Worm (Caenorhabditis elegans) whole organism, early embryonic: ENCODE results near the gene wrt-7.

ENCODE experiments used
- ama-1 ChIP-seq: fragments of 150-350 bp; optimal IDR thresholded peaks from 2 replicates; lab custom pipeline; 2014
- flt-1 ChIP-seq: fragments of 200-800 bp; sonication (Bioruptor generic); IDR thresholded peaks from 2 replicates; pipeline ENCODE4 v1.3.6; 2022; ENCODE audit warnings: missing genetic modification characterization, missing compliant biosample characterization
- hmg-4 ChIP-seq: fragments of 200-800 bp; sonication (Bioruptor generic); optimal IDR thresholded peaks from 2 replicates; lab custom pipeline; 2018; ENCODE audit warnings: mild to moderate bottlenecking, missing genetic modification characterization, missing compliant biosample characterization
- scrt-1 ChIP-seq: fragments of 200-800 bp; sonication (Bioruptor generic); IDR thresholded peaks from 2 replicates; pipeline ENCODE4 v1.3.6; 2022; ENCODE audit warnings: missing genetic modification characterization, missing compliant biosample characterization
- tra-4 ChIP-seq: sonication (generic microtip); optimal IDR thresholded peaks from 2 replicates; lab custom pipeline; 2017; ENCODE audit warnings: missing genetic modification characterization, missing compliant biosample characterization

- no peak for TF ChIP-seq tra-4
- TF ChIP-seq ama-1 = no peak
- TF ChIP-seq flt-1 (GFP tag; lab: Robert Waterston, UW) = no peak
- TF ChIP-seq scrt-1 (GFP tag; lab: Robert Waterston, UW) = no peak
- no peak for TF ChIP-seq hmg-4 (GFP tag; lab: Kevin White, UChicago)
Measured at ce11 chrV:15323417-15323816, 13.9 kb downstream of the wrt-7 start.
